Fruit fly (Drosophila melanogaster) whole organism, embryonic: ENCODE data around the gene Sytbeta.

Source experiments
- Asciz ChIP-seq: fragments of 200-800 bp; sonication (Bioruptor generic); optimal IDR thresholded peaks from 2 replicates; lab custom pipeline; 2017; ENCODE audit warnings: missing biosample characterization, mild to moderate bottlenecking, missing genetic modification characterization, missing genetic modification reagents
- Awh ChIP-seq: fragments of 200-800 bp; sonication (Bioruptor generic); IDR thresholded peaks from 2 replicates; pipeline ENCODE4, ENCODE4 v1.3.6; 2022; ENCODE audit warnings: missing biosample characterization, missing genetic modification characterization
- Bdp1 ChIP-seq: fragments of 200-800 bp; sonication (Bioruptor generic); optimal IDR thresholded peaks from 3 replicates; lab custom pipeline; 2016; ENCODE audit warnings: missing biosample characterization, missing genetic modification characterization
- Bgb ChIP-seq: fragments of 200-800 bp; sonication (Bioruptor generic); IDR thresholded peaks from 2 replicates; pipeline ENCODE4 v1.3.6; 2022; ENCODE audit warnings: missing biosample characterization, missing genetic modification characterization; ENCODE audit not compliant: partially characterized antibody
- CG10209 ChIP-seq: fragments of 200-800 bp; sonication (Bioruptor generic); optimal IDR thresholded peaks from 3 replicates; lab custom pipeline; 2017; ENCODE audit warnings: missing biosample characterization, mild to moderate bottlenecking, missing genetic modification characterization, missing genetic modification reagents
- CG10543 ChIP-seq: fragments of 200-800 bp; sonication (Bioruptor generic); optimal IDR thresholded peaks from 3 replicates; lab custom pipeline; 2017; ENCODE audit warnings: missing biosample characterization, mild to moderate bottlenecking, missing genetic modification characterization, moderate library complexity
- CG12942 ChIP-seq: fragments of 200-800 bp; sonication (Bioruptor generic); optimal IDR thresholded peaks from 3 replicates; lab custom pipeline; 2016; ENCODE audit warnings: missing biosample characterization, missing genetic modification characterization
- CG14667 ChIP-seq: fragments of 200-800 bp; sonication (Bioruptor generic); IDR thresholded peaks from 2 replicates; pipeline ENCODE4 v1.3.6; 2022; ENCODE audit warnings: missing biosample characterization, missing genetic modification characterization
- CG15514 ChIP-seq: fragments of 200-800 bp; sonication (Bioruptor generic); optimal IDR thresholded peaks from 3 replicates; lab custom pipeline; 2017; ENCODE audit warnings: missing biosample characterization, missing genetic modification characterization, mild to moderate bottlenecking, moderate library complexity, missing genetic modification reagents
- CG17361 ChIP-seq: fragments of 200-800 bp; sonication (Bioruptor generic); IDR thresholded peaks from 3 replicates; pipeline ENCODE4 v1.3.6; 2022; ENCODE audit warnings: missing biosample characterization, missing genetic modification characterization
- CG1792 ChIP-seq: fragments of 200-800 bp; sonication (Bioruptor generic); optimal IDR thresholded peaks from 2 replicates; lab custom pipeline; 2016; ENCODE audit warnings: missing biosample characterization, missing genetic modification characterization
- CG30431 ChIP-seq: fragments of 200-800 bp; sonication (Bioruptor generic); optimal IDR thresholded peaks from 2 replicates; lab custom pipeline; 2017; ENCODE audit warnings: missing biosample characterization, missing genetic modification characterization
- CG32767 ChIP-seq: fragments of 200-800 bp; sonication (Bioruptor generic); IDR thresholded peaks from 2 replicates; pipeline ENCODE4 v1.3.6; 2022; ENCODE audit warnings: missing biosample characterization, missing genetic modification characterization
- CG3995 ChIP-seq: fragments of 200-800 bp; sonication (Bioruptor generic); optimal IDR thresholded peaks from 3 replicates; lab custom pipeline; 2016; ENCODE audit warnings: missing biosample characterization, missing genetic modification characterization
- CG4282 ChIP-seq: fragments of 200-800 bp; sonication (Bioruptor generic); optimal IDR thresholded peaks from 2 replicates; lab custom pipeline; 2016; ENCODE audit warnings: missing biosample characterization, missing genetic modification characterization
- CG43689 ChIP-seq: fragments of 200-800 bp; sonication (Bioruptor generic); IDR thresholded peaks from 2 replicates; pipeline ENCODE4 v1.3.6; 2022; ENCODE audit warnings: missing biosample characterization, missing genetic modification characterization
- CG4424 ChIP-seq: fragments of 200-800 bp; sonication (Bioruptor generic); optimal IDR thresholded peaks from 3 replicates; lab custom pipeline; 2016; ENCODE audit warnings: missing biosample characterization, missing genetic modification characterization
- CG8290 ChIP-seq, 3 experiments: fragments of 200-800 bp; sonication (Bioruptor generic); optimal IDR thresholded peaks; 2 replicates each; lab custom pipeline; 2016 to 2019; ENCODE audit warnings: missing biosample characterization in 3 of 3, missing genetic modification characterization in 3 of 3, mild to moderate bottlenecking in 2 of 3, moderate library complexity in 1 of 3
- CG9727 ChIP-seq: fragments of 200-800 bp; sonication (Bioruptor generic); optimal IDR thresholded peaks from 3 replicates; lab custom pipeline; 2017; ENCODE audit warnings: missing biosample characterization, mild to moderate bottlenecking, missing genetic modification characterization
- CoRest ChIP-seq: fragments of 200-800 bp; sonication (Bioruptor generic); optimal IDR thresholded peaks from 3 replicates; lab custom pipeline; 2018; ENCODE audit warnings: missing biosample characterization, mild to moderate bottlenecking, missing genetic modification characterization, moderate library complexity
- ERR ChIP-seq: fragments of 200-800 bp; sonication (Bioruptor generic); optimal IDR thresholded peaks from 2 replicates; lab custom pipeline; 2016; ENCODE audit warnings: missing biosample characterization, missing genetic modification characterization
- Ets65A ChIP-seq: fragments of 200-800 bp; sonication (Bioruptor generic); peaks from one replicate; lab custom pipeline; 2016; ENCODE audit warnings: missing biosample characterization, missing genetic modification characterization
- HLHmδ ChIP-seq: fragments of 200-800 bp; sonication (Bioruptor generic); optimal IDR thresholded peaks from 2 replicates; lab custom pipeline; 2018; ENCODE audit warnings: missing biosample characterization, mild to moderate bottlenecking, missing genetic modification characterization, moderate library complexity
- HmgD ChIP-seq: fragments of 200-800 bp; sonication (Bioruptor generic); optimal IDR thresholded peaks from 3 replicates; lab custom pipeline; 2016; ENCODE audit warnings: missing biosample characterization, missing genetic modification characterization
- Kr ChIP-seq: fragments of 200-800 bp; sonication (Bioruptor generic); optimal IDR thresholded peaks from 2 replicates; lab custom pipeline; 2017; ENCODE audit warnings: missing biosample characterization, mild to moderate bottlenecking, missing genetic modification characterization
- Lim3 ChIP-seq: fragments of 200-800 bp; sonication (Bioruptor generic); IDR thresholded peaks from 2 replicates; pipeline ENCODE4 v1.3.6; 2022; ENCODE audit warnings: missing biosample characterization, missing genetic modification characterization
- MTF-1 ChIP-seq: fragments of 200-800 bp; sonication (Bioruptor generic); optimal IDR thresholded peaks from 2 replicates; lab custom pipeline; 2018; ENCODE audit warnings: missing biosample characterization, mild to moderate bottlenecking, missing genetic modification characterization, borderline replicate concordance
- Meics ChIP-seq: fragments of 200-800 bp; sonication (Bioruptor generic); optimal IDR thresholded peaks from 2 replicates; lab custom pipeline; 2017; ENCODE audit warnings: missing biosample characterization, mild to moderate bottlenecking, missing genetic modification characterization
- NC2α ChIP-seq: fragments of 200-800 bp; sonication (Bioruptor generic); optimal IDR thresholded peaks from 2 replicates; lab custom pipeline; 2016; ENCODE audit warnings: missing biosample characterization, missing genetic modification characterization
- Opbp ChIP-seq: fragments of 200-800 bp; sonication (Bioruptor generic); IDR thresholded peaks from 3 replicates; pipeline ENCODE4 v1.3.6; 2022; ENCODE audit warnings: missing biosample characterization, missing genetic modification characterization; ENCODE audit not compliant: partially characterized antibody
- Spps ChIP-seq: fragments of 200-800 bp; sonication (Bioruptor generic); optimal IDR thresholded peaks from 2 replicates; lab custom pipeline; 2018; ENCODE audit warnings: missing biosample characterization, mild to moderate bottlenecking, missing genetic modification characterization
- cas ChIP-seq: fragments of 200-800 bp; sonication (Bioruptor generic); IDR thresholded peaks from 2 replicates; pipeline ENCODE4 v1.3.6; 2022; ENCODE audit warnings: missing biosample characterization, missing genetic modification characterization
- cg ChIP-seq: fragments of 200-800 bp; sonication (Bioruptor generic); optimal IDR thresholded peaks from 3 replicates; lab custom pipeline; 2019; ENCODE audit warnings: missing biosample characterization, mild to moderate bottlenecking, missing genetic modification characterization, moderate library complexity
- chinmo ChIP-seq: fragments of 200-800 bp; sonication (Bioruptor generic); IDR thresholded peaks from 4 replicates; pipeline ENCODE4 v1.3.6; 2022; ENCODE audit warnings: missing biosample characterization, missing genetic modification characterization; ENCODE audit not compliant: partially characterized antibody
- crol ChIP-seq: fragments of 200-800 bp; sonication (Bioruptor generic); IDR thresholded peaks from 2 replicates; pipeline ENCODE4 v1.3.6; 2022; ENCODE audit warnings: missing biosample characterization, missing genetic modification characterization
- danr ChIP-seq: fragments of 200-800 bp; sonication (Bioruptor generic); IDR thresholded peaks from 2 replicates; pipeline ENCODE4 v1.3.6; 2022; ENCODE audit warnings: missing biosample characterization, missing genetic modification characterization
- eyg ChIP-seq: fragments of 200-800 bp; sonication (Bioruptor generic); optimal IDR thresholded peaks from 3 replicates; lab custom pipeline; 2016; ENCODE audit warnings: missing biosample characterization, missing genetic modification characterization
- gro ChIP-seq: fragments of 200-800 bp; sonication (Bioruptor generic); optimal IDR thresholded peaks from 2 replicates; lab custom pipeline; 2016; ENCODE audit warnings: missing biosample characterization, missing genetic modification characterization
- gsb-n ChIP-seq: fragments of 200-800 bp; sonication (Bioruptor generic); optimal IDR thresholded peaks from 3 replicates; lab custom pipeline; 2018; ENCODE audit warnings: missing biosample characterization, mild to moderate bottlenecking, missing genetic modification characterization
- onecut ChIP-seq: fragments of 200-800 bp; sonication (Bioruptor generic); IDR thresholded peaks from 2 replicates; pipeline ENCODE4 v1.3.6; 2022; ENCODE audit warnings: missing biosample characterization, missing genetic modification characterization
- pfk ChIP-seq: fragments of 200-800 bp; sonication (Bioruptor generic); optimal IDR thresholded peaks from 2 replicates; lab custom pipeline; 2018; ENCODE audit warnings: missing biosample characterization, mild to moderate bottlenecking, missing genetic modification characterization, moderate library complexity
- psq ChIP-seq: fragments of 200-800 bp; sonication (Bioruptor generic); optimal IDR thresholded peaks from 2 replicates; lab custom pipeline; 2017; ENCODE audit warnings: missing biosample characterization, missing genetic modification characterization
- sd ChIP-seq: fragments of 200-800 bp; sonication (Bioruptor generic); optimal IDR thresholded peaks from 3 replicates; lab custom pipeline; 2018; ENCODE audit warnings: missing biosample characterization, mild to moderate bottlenecking, missing genetic modification characterization, moderate library complexity
- sim ChIP-seq: fragments of 200-800 bp; sonication (Bioruptor generic); IDR thresholded peaks from 2 replicates; pipeline ENCODE4 v1.3.6; 2022; ENCODE audit warnings: missing biosample characterization, missing genetic modification characterization
- slbo ChIP-seq: fragments of 200-800 bp; sonication (Bioruptor generic); IDR thresholded peaks from 2 replicates; pipeline ENCODE4 v1.3.6; 2022; ENCODE audit warnings: missing biosample characterization, missing genetic modification characterization
- sna ChIP-seq: fragments of 200-800 bp; sonication (Bioruptor generic); IDR thresholded peaks from 2 replicates; pipeline ENCODE4 v1.3.6; 2022; ENCODE audit warnings: missing biosample characterization, missing genetic modification characterization; ENCODE audit not compliant: partially characterized antibody
- tio ChIP-seq: fragments of 200-800 bp; sonication (Bioruptor generic); optimal IDR thresholded peaks from 2 replicates; lab custom pipeline; 2017; ENCODE audit warnings: missing biosample characterization, missing genetic modification characterization, inconsistent platforms
- wek ChIP-seq: fragments of 200-800 bp; sonication (Bioruptor generic); optimal IDR thresholded peaks from 3 replicates; lab custom pipeline; 2018; ENCODE audit warnings: missing biosample characterization, mild to moderate bottlenecking, missing genetic modification characterization, moderate library complexity
- yki ChIP-seq: fragments of >200 bp; optimal IDR thresholded peaks from 3 replicates; lab custom pipeline; 2018
- zen2 ChIP-seq: fragments of 200-800 bp; sonication (Bioruptor generic); IDR thresholded peaks from 3 replicates; pipeline ENCODE4 v1.3.6; 2022; ENCODE audit warnings: missing biosample characterization, missing genetic modification characterization; ENCODE audit not compliant: partially characterized antibody

Gene Sytbeta

DNA sequence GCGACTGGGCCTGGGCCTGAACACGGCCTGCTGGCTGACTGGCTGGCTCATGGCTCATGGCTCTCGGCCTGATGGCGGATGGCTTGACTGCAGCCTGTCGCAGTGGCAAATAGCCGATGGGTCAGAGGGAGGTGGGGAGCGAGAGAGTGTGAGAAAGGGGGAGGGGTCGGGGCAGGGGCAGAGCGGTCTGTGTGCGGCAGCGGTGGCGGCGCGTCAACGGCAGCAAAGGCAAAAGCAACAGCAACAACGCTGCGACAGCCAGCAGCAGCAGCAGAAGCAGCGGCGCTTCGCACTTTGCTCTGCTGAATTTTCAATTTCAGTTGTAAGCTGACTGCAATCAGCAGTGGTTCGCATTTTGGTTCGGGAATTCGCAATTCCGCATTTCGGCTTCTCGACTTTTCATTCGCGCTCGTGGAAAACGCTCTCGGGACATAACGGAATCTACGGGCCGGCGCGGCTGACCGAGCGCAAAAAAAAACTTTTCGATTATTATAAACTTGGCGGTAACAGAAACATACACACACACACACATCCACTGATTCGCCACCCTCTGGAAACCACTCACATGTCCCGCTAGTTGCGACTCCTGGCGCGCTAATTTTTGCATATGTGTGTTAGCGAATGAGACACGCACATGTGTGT, 40.9 kb upstream of the Sytbeta start, which contains the start of gene CG45071 (continued):
- TF ChIP-seq cg (GFP tag; lab: Kevin White, UChicago) = peak; percentile 2
- TF ChIP-seq chinmo = 0 out of 4 replicates have a peak, but pooled peaks have one; percentile 61
- no peak for TF ChIP-seq CG12942
- TF ChIP-seq CG43689 (GFP tag; lab: Robert Waterston, UW) = 0 out of 2 replicates have a peak, but pooled peaks have one; percentile 15
- no peak for TF ChIP-seq gsb-n (tag; lab: Kevin White, UChicago)
- TF ChIP-seq tio (GFP tag; lab: Kevin White, UChicago) = no peak
- TF ChIP-seq CG17361 = no peak
- no peak for TF ChIP-seq yki (lab: Kevin White, UChicago)
- no peak for TF ChIP-seq pfk (GFP tag; lab: Kevin White, UChicago)
- TF ChIP-seq Bgb (GFP tag; lab: Robert Waterston, UW) = no peak
- no peak for TF ChIP-seq CG30431 (GFP tag; lab: Kevin White, UChicago)
- TF ChIP-seq CG15514 (GFP tag; lab: Kevin White, UChicago) = no peak
- no peak for TF ChIP-seq sim (GFP tag; lab: Robert Waterston, UW)
- TF ChIP-seq sd (tag; lab: Kevin White, UChicago) = no peak
- no peak for TF ChIP-seq CoRest (tag; lab: Kevin White, UChicago)
- TF ChIP-seq Lim3 = no peak
- TF ChIP-seq crol (GFP tag; lab: Robert Waterston, UW) = peak; percentile 93
- TF ChIP-seq CG32767 (GFP tag; lab: Robert Waterston, UW) = no peak
- TF ChIP-seq HLHmδ = no peak
- no peak for TF ChIP-seq danr
- TF ChIP-seq sna (GFP tag; lab: Robert Waterston, UW) = no peak
- TF ChIP-seq NC2α = no peak
- TF ChIP-seq Meics = no peak
- no peak for TF ChIP-seq MTF-1 (GFP tag; lab: Kevin White, UChicago)
- TF ChIP-seq Opbp (GFP tag; lab: Robert Waterston, UW) = 0 out of 3 replicates have a peak, but pooled peaks have one; percentile 16
- no peak for TF ChIP-seq Awh (GFP tag; lab: Robert Waterston, UW)
- TF ChIP-seq CG9727 = no peak
- no peak for TF ChIP-seq CG10543 (GFP tag; lab: Kevin White, UChicago)
- no peak for TF ChIP-seq slbo (GFP tag; lab: Robert Waterston, UW)

DNA sequence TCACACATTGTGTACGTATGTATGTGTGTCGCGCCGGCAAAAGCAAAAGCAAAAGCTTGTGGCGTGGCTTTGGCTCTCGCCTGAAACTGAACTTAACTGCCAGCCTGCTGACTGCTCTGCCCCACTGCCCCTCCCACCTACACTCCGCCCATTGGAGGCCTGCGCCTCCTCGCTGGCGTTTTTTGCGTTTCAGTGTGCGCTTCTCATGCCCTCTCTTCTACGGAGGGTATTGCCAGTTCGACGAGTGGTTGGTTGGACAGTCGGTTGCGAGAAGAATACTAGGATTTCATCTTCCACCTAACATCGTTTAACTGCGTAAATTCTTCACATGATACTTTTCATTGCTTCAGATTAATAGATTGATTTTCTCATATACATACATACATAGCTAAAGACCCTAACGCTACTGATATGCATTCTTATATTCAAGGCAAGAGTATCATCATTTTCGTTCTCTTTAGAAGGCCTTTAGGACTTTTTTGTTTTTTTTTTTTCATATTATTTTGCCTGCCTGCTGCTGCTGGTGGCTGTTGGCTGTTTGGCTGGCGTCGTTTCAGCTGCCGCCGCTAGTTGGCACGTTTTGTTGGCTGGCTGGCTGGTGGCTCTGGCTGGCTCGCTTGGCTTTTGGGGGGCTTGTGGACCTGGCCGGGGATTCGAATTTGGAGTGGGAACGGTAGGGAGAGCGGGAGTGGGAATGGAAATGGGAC, 40.2 kb upstream of the Sytbeta start:
- no peak for TF ChIP-seq onecut (GFP tag; lab: Robert Waterston, UW)
- TF ChIP-seq CG8290 (GFP tag; optimal IDR thresholded peaks at IDR 0.05; lab: Kevin White, UChicago) = no peak
- TF ChIP-seq CG8290 (tag; optimal IDR thresholded peaks at IDR 0.05; lab: Kevin White, UChicago) = peak in 1 of 2 experiments; percentile 51
- no peak for TF ChIP-seq CG1792
- TF ChIP-seq Ets65A (GFP tag; lab: Kevin White, UChicago) = peak; percentile 97
- no peak; the same call in 1 of the 2 replicates for TF ChIP-seq CG14667 (GFP tag; lab: Robert Waterston, UW)
- no peak for TF ChIP-seq psq
- no peak for TF ChIP-seq ERR (GFP tag; lab: Kevin White, UChicago)
- TF ChIP-seq Bdp1 (GFP tag; lab: Kevin White, UChicago) = peak; percentile 25
- no peak for TF ChIP-seq Kr (GFP tag; lab: Kevin White, UChicago)
- peak; percentile 53 for TF ChIP-seq CG10209 (GFP tag; lab: Kevin White, UChicago)
- TF ChIP-seq Lim3 = no peak
- TF ChIP-seq zen2 (GFP tag; lab: Robert Waterston, UW) = no peak
- no peak for TF ChIP-seq CG4282 (GFP tag; lab: Kevin White, UChicago)
- no peak for TF ChIP-seq cas (GFP tag; lab: Robert Waterston, UW)
- TF ChIP-seq CG3995 = no peak
- TF ChIP-seq eyg = peak; percentile 33
- no peak for TF ChIP-seq HmgD
- TF ChIP-seq gro = peak; percentile 63
- no peak for TF ChIP-seq wek (GFP tag; lab: Kevin White, UChicago)
- no peak for TF ChIP-seq Spps (tag; lab: Kevin White, UChicago)
- TF ChIP-seq Asciz (GFP tag; lab: Kevin White, UChicago) = no peak
- peak; percentile 47 for TF ChIP-seq CG4424 (GFP tag; lab: Kevin White, UChicago)
